Worm (Caenorhabditis elegans): Measurements from ENCODE around the gene F55B11.2.

ce11 chrIV:14464065-14464567, 41.0 kb upstream of the F55B11.2 start, which contains the start of gene dld-1:
- TF ChIP-seq dao-5 (tag; optimal IDR thresholded peaks at IDR 0.05) (no peak), him-1 (tag; optimal IDR thresholded peaks at IDR 0.05) (peak; percentile 67), W03F9.2 (tag; optimal IDR thresholded peaks at IDR 0.05) (peak; percentile 85)
